Fruit fly (Drosophila melanogaster) Kc167 (cell line): ENCODE measurements around the gene CG10097.

Source experiments
- h ChIP-seq: fragments of >200 bp; optimal IDR thresholded peaks from 3 replicates; lab custom pipeline; 2018; ENCODE audit warnings: missing external identifiers
- psq ChIP-seq: fragments of >200 bp; optimal IDR thresholded peaks from 2 replicates; lab custom pipeline; 2017; ENCODE audit warnings: missing external identifiers

DNA sequence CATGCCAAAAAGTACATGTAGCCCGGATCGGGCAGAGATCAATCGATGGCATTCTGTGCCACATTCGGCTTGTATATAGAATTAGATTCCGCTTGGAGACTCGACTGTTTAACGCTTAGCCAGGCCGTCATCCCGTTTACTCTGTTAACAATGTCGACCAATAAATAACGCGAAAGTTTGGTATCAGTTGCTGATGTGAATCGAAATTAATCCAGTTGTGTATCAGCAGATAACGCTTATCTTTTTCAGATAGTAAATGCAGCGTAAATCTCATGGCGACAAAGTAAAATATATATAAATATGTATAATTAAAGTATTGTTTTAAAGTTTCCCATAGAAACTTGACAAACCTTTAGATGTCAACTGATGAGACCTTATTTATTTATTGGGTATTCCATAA, 15.7 kb upstream of the CG10097 start:
- TF ChIP-seq psq (lab: Kevin White, UChicago) (no peak), h (lab: Kevin White, UChicago) (no peak)
